Fruit fly (Drosophila melanogaster) whole organism, embryonic: ENCODE data around the gene Prx2.
A peak's percentile ranks its signal among the peaks of the same experiment; 100 is the strongest.

ENCODE experiments used
- ATbp ChIP-seq: fragments of 200-800 bp; sonication (Bioruptor generic); optimal IDR thresholded peaks from 2 replicates; lab custom pipeline; 2017; ENCODE audit warnings: missing biosample characterization, mild to moderate bottlenecking, missing genetic modification characterization, missing genetic modification reagents
- B-H2 ChIP-seq: fragments of 200-800 bp; sonication (Bioruptor generic); optimal IDR thresholded peaks from 2 replicates; lab custom pipeline; 2018; ENCODE audit warnings: missing biosample characterization, mild to moderate bottlenecking, missing genetic modification characterization
- CG10543 ChIP-seq: fragments of 200-800 bp; sonication (Bioruptor generic); optimal IDR thresholded peaks from 3 replicates; lab custom pipeline; 2017; ENCODE audit warnings: missing biosample characterization, mild to moderate bottlenecking, missing genetic modification characterization, moderate library complexity
- CG14710 ChIP-seq: fragments of 200-800 bp; sonication (Bioruptor generic); optimal IDR thresholded peaks from 3 replicates; lab custom pipeline; 2019; ENCODE audit warnings: missing biosample characterization, mild to moderate bottlenecking, missing genetic modification characterization, moderate library complexity
- CG17361 ChIP-seq: fragments of 200-800 bp; sonication (Bioruptor generic); IDR thresholded peaks from 3 replicates; pipeline ENCODE4 v1.3.6; 2022; ENCODE audit warnings: missing biosample characterization, missing genetic modification characterization
- CG18764 ChIP-seq: fragments of 200-800 bp; sonication (Bioruptor generic); optimal IDR thresholded peaks from 3 replicates; lab custom pipeline; 2016; ENCODE audit warnings: missing biosample characterization, missing genetic modification characterization
- CG2875 ChIP-seq: fragments of 200-800 bp; sonication (Bioruptor generic); optimal IDR thresholded peaks from 2 replicates; lab custom pipeline; 2017; ENCODE audit warnings: missing biosample characterization, mild to moderate bottlenecking, missing genetic modification characterization, missing genetic modification reagents
- CG34224 ChIP-seq: fragments of 200-800 bp; sonication (Bioruptor generic); IDR thresholded peaks from 3 replicates; pipeline ENCODE4 v1.3.6; 2022; ENCODE audit warnings: missing biosample characterization, missing genetic modification characterization; ENCODE audit not compliant: partially characterized antibody
- CG34422 ChIP-seq: fragments of 200-800 bp; sonication (Bioruptor generic); IDR thresholded peaks from 3 replicates; pipeline ENCODE4 v1.3.6; 2022; ENCODE audit warnings: missing biosample characterization, missing genetic modification characterization
- CG4617 ChIP-seq: fragments of 200-800 bp; sonication (Bioruptor generic); optimal IDR thresholded peaks from 3 replicates; lab custom pipeline; 2016; ENCODE audit warnings: missing biosample characterization, missing genetic modification characterization, borderline replicate concordance
- CG8290 ChIP-seq, 3 experiments: fragments of 200-800 bp; sonication (Bioruptor generic); optimal IDR thresholded peaks; 2 replicates each; lab custom pipeline; 2016 to 2019; ENCODE audit warnings: missing biosample characterization in 3 of 3, missing genetic modification characterization in 3 of 3, mild to moderate bottlenecking in 2 of 3, moderate library complexity in 1 of 3
- CG9727 ChIP-seq: fragments of 200-800 bp; sonication (Bioruptor generic); optimal IDR thresholded peaks from 3 replicates; lab custom pipeline; 2017; ENCODE audit warnings: missing biosample characterization, mild to moderate bottlenecking, missing genetic modification characterization
- CG9797 ChIP-seq: fragments of 200-800 bp; sonication (Bioruptor generic); optimal IDR thresholded peaks from 3 replicates; lab custom pipeline; 2018; ENCODE audit warnings: missing biosample characterization, mild to moderate bottlenecking, missing genetic modification characterization
- Camta ChIP-seq: fragments of 200-800 bp; sonication (Bioruptor generic); optimal IDR thresholded peaks from 2 replicates; lab custom pipeline; 2016; ENCODE audit warnings: missing biosample characterization, missing genetic modification characterization
- D ChIP-seq, 2 experiments: fragments of 200-800 bp in 1 of 2; fragments of >200 bp in 1 of 2; sonication (Bioruptor generic) in 1 of 2; optimal IDR thresholded peaks; 2 replicates in 1 of 2; 3 replicates in 1 of 2; lab custom pipeline; 2017; ENCODE audit warnings: mild to moderate bottlenecking in 1 of 2, missing biosample characterization in 1 of 2, missing genetic modification characterization in 1 of 2, missing genetic modification reagents in 1 of 2
- HLH4C ChIP-seq: fragments of 200-800 bp; sonication (Bioruptor generic); IDR thresholded peaks from 3 replicates; pipeline ENCODE4 v1.3.6; 2022; ENCODE audit warnings: missing biosample characterization, missing genetic modification characterization; ENCODE audit not compliant: partially characterized antibody
- HmgZ ChIP-seq: fragments of 200-800 bp; sonication (Bioruptor generic); optimal IDR thresholded peaks from 2 replicates; lab custom pipeline; 2018; ENCODE audit warnings: missing biosample characterization, mild to moderate bottlenecking, missing genetic modification characterization
- Hr3 ChIP-seq: fragments of 200-800 bp; sonication (Bioruptor generic); optimal IDR thresholded peaks from 3 replicates; lab custom pipeline; 2016; ENCODE audit warnings: missing biosample characterization, missing genetic modification characterization
- MESR4 ChIP-seq: fragments of 200-800 bp; sonication (Bioruptor generic); optimal IDR thresholded peaks from 2 replicates; lab custom pipeline; 2018; ENCODE audit warnings: missing biosample characterization, mild to moderate bottlenecking, missing genetic modification characterization, moderate library complexity
- Mrtf ChIP-seq: fragments of 200-800 bp; sonication (Bioruptor generic); IDR thresholded peaks from 3 replicates; pipeline ENCODE4 v1.3.6; 2022; ENCODE audit warnings: missing biosample characterization, missing genetic modification characterization
- Nf-YA ChIP-seq: fragments of 200-800 bp; sonication (Bioruptor generic); IDR thresholded peaks from 2 replicates; pipeline ENCODE4 v1.3.6; 2022; ENCODE audit warnings: missing biosample characterization, missing genetic modification characterization
- Side ChIP-seq: fragments of 200-800 bp; sonication (Bioruptor generic); optimal IDR thresholded peaks from 2 replicates; lab custom pipeline; 2016; ENCODE audit warnings: missing biosample characterization, missing genetic modification characterization
- Sry-δ ChIP-seq: fragments of 200-800 bp; sonication (Bioruptor generic); optimal IDR thresholded peaks from 2 replicates; lab custom pipeline; 2016; ENCODE audit warnings: missing biosample characterization, missing genetic modification characterization
- ac ChIP-seq: fragments of 200-800 bp; sonication (Bioruptor generic); optimal IDR thresholded peaks from 3 replicates; lab custom pipeline; 2017; ENCODE audit warnings: missing biosample characterization, mild to moderate bottlenecking, missing genetic modification characterization
- ara ChIP-seq: fragments of 200-800 bp; sonication (Bioruptor generic); IDR thresholded peaks from 2 replicates; pipeline ENCODE4 v1.3.6; 2022; ENCODE audit warnings: missing biosample characterization, missing genetic modification characterization
- caup ChIP-seq: fragments of 200-800 bp; sonication (Bioruptor generic); optimal IDR thresholded peaks from 3 replicates; lab custom pipeline; 2017; ENCODE audit warnings: missing biosample characterization, mild to moderate bottlenecking, missing genetic modification characterization, moderate library complexity; ENCODE audit not compliant: severe bottlenecking
- crol ChIP-seq: fragments of 200-800 bp; sonication (Bioruptor generic); IDR thresholded peaks from 2 replicates; pipeline ENCODE4 v1.3.6; 2022; ENCODE audit warnings: missing biosample characterization, missing genetic modification characterization
- eyg ChIP-seq: fragments of 200-800 bp; sonication (Bioruptor generic); optimal IDR thresholded peaks from 3 replicates; lab custom pipeline; 2016; ENCODE audit warnings: missing biosample characterization, missing genetic modification characterization
- fd3F ChIP-seq: fragments of 200-800 bp; sonication (Bioruptor generic); optimal IDR thresholded peaks from 2 replicates; lab custom pipeline; 2018; ENCODE audit warnings: missing biosample characterization, mild to moderate bottlenecking, missing genetic modification characterization, moderate library complexity
- gce ChIP-seq: fragments of 200-800 bp; sonication (Bioruptor generic); IDR thresholded peaks from 3 replicates; pipeline ENCODE4 v1.3.6; 2022; ENCODE audit warnings: missing biosample characterization, missing genetic modification characterization
- gem ChIP-seq: fragments of 200-800 bp; sonication (Bioruptor generic); optimal IDR thresholded peaks from 2 replicates; lab custom pipeline; 2019; ENCODE audit warnings: missing biosample characterization, mild to moderate bottlenecking, missing genetic modification characterization, moderate library complexity
- gfzf ChIP-seq: fragments of 200-800 bp; sonication (Bioruptor generic); optimal IDR thresholded peaks from 2 replicates; lab custom pipeline; 2016; ENCODE audit warnings: missing biosample characterization, mild to moderate bottlenecking, missing genetic modification characterization, moderate library complexity
- grn ChIP-seq: fragments of 200-800 bp; sonication (Bioruptor generic); optimal IDR thresholded peaks from 3 replicates; lab custom pipeline; 2017; ENCODE audit warnings: missing biosample characterization, missing genetic modification characterization
- ind ChIP-seq: fragments of 200-800 bp; sonication (Bioruptor generic); optimal IDR thresholded peaks from 3 replicates; lab custom pipeline; 2016; ENCODE audit warnings: missing biosample characterization, missing genetic modification characterization
- knrl ChIP-seq: fragments of 200-800 bp; sonication (Bioruptor generic); IDR thresholded peaks from 3 replicates; pipeline ENCODE4 v1.3.6; 2022; ENCODE audit warnings: missing biosample characterization, missing genetic modification characterization; ENCODE audit not compliant: partially characterized antibody
- luna ChIP-seq: fragments of 200-800 bp; sonication (Bioruptor generic); optimal IDR thresholded peaks from 2 replicates; lab custom pipeline; 2016; ENCODE audit warnings: missing biosample characterization, missing genetic modification characterization
- mld ChIP-seq: fragments of 200-800 bp; sonication (Bioruptor generic); IDR thresholded peaks from 3 replicates; pipeline ENCODE4 v1.3.6; 2022; ENCODE audit warnings: missing biosample characterization, missing genetic modification characterization; ENCODE audit not compliant: partially characterized antibody
- nmo ChIP-seq: fragments of 200-800 bp; sonication (Bioruptor generic); optimal IDR thresholded peaks from 2 replicates; lab custom pipeline; 2018; ENCODE audit warnings: missing biosample characterization, mild to moderate bottlenecking, missing genetic modification characterization, moderate library complexity
- phol ChIP-seq: fragments of 200-800 bp; sonication (Bioruptor generic); optimal IDR thresholded peaks from 3 replicates; lab custom pipeline; 2018; ENCODE audit warnings: missing biosample characterization, mild to moderate bottlenecking, missing genetic modification characterization, moderate library complexity
- pzg ChIP-seq: fragments of 200-800 bp; sonication (Bioruptor generic); optimal IDR thresholded peaks from 3 replicates; lab custom pipeline; 2018; ENCODE audit warnings: missing biosample characterization, mild to moderate bottlenecking, missing genetic modification characterization, moderate library complexity
- row ChIP-seq: fragments of 200-800 bp; sonication (Bioruptor generic); IDR thresholded peaks from 3 replicates; pipeline ENCODE4 v1.3.6; 2022; ENCODE audit warnings: missing biosample characterization, missing genetic modification characterization
- sna ChIP-seq: fragments of 200-800 bp; sonication (Bioruptor generic); IDR thresholded peaks from 2 replicates; pipeline ENCODE4 v1.3.6; 2022; ENCODE audit warnings: missing biosample characterization, missing genetic modification characterization; ENCODE audit not compliant: partially characterized antibody
- tup ChIP-seq: fragments of 200-800 bp; sonication (Bioruptor generic); optimal IDR thresholded peaks from 2 replicates; lab custom pipeline; 2016; ENCODE audit warnings: missing biosample characterization, mild to moderate bottlenecking, missing genetic modification characterization, moderate library complexity
- unc-4 ChIP-seq: fragments of 200-800 bp; sonication (Bioruptor generic); IDR thresholded peaks from 2 replicates; pipeline ENCODE4 v1.3.6; 2022; ENCODE audit warnings: missing biosample characterization, missing genetic modification characterization; ENCODE audit not compliant: partially characterized antibody
- vnd ChIP-seq: fragments of 200-800 bp; sonication (Bioruptor generic); IDR thresholded peaks from 3 replicates; pipeline ENCODE4 v1.3.6; 2022; ENCODE audit warnings: missing biosample characterization, missing genetic modification characterization; ENCODE audit not compliant: partially characterized antibody
- vvl ChIP-seq: fragments of 200-800 bp; sonication (Bioruptor generic); IDR thresholded peaks from 2 replicates; pipeline ENCODE4 v1.3.6; 2022; ENCODE audit warnings: missing biosample characterization, missing genetic modification characterization

The Prx2 gene

dm6 chrX:13285749-13286336 is 43.8 kb upstream of the Prx2 start (continued):
- TF ChIP-seq vvl (GFP tag; lab: Robert Waterston, UW) (no peak), HLH4C (peak; percentile 64; the same call in 1 of the 3 replicates), CG9727 (GFP tag; lab: Kevin White, UChicago) (peak; percentile 15), Hr3 (GFP tag; lab: Kevin White, UChicago) (no peak), CG17361 (GFP tag; lab: Robert Waterston, UW) (0 out of 3 replicates have a peak, but pooled peaks have one; percentile 36), Side (GFP tag; lab: Kevin White, UChicago) (no peak), phol (tag; lab: Kevin White, UChicago) (peak; percentile 3), CG14710 (tag; lab: Kevin White, UChicago) (peak; percentile 9), CG18764 (GFP tag; lab: Kevin White, UChicago) (no peak), pzg (GFP tag; lab: Kevin White, UChicago) (peak; percentile 24), unc-4 (GFP tag; lab: Robert Waterston, UW) (peak; percentile 65; the same call in 1 of the 2 replicates), gfzf (no peak), CG8290 (GFP tag; optimal IDR thresholded peaks at IDR 0.05; lab: Kevin White, UChicago) (peak; percentile 19), CG8290 (tag; optimal IDR thresholded peaks at IDR 0.05; lab: Kevin White, UChicago) (peak in 1 of 2 experiments; percentile 66), vnd (GFP tag; lab: Robert Waterston, UW) (peak; percentile 37; the same call in 1 of the 3 replicates), nmo (peak; percentile 21), Nf-YA (GFP tag; lab: Robert Waterston, UW) (no peak), row (0 out of 3 replicates have a peak, but pooled peaks have one; percentile 24), luna (no peak), Sry-δ (GFP tag; lab: Kevin White, UChicago) (peak; percentile 86), CG34224 (peak; percentile 75; the same call in 2 of the 3 replicates), sna (GFP tag; lab: Robert Waterston, UW) (0 out of 2 replicates have a peak, but pooled peaks have one; percentile 41), knrl (GFP tag; lab: Robert Waterston, UW) (peak; percentile 58; the same call in 2 of the 3 replicates), MESR4 (peak; percentile 24), grn (GFP tag; lab: Kevin White, UChicago) (no peak)

- TF ChIP-seq CG9797 (GFP tag; lab: Kevin White, UChicago) (peak; percentile 78), CG10543 (GFP tag; lab: Kevin White, UChicago) (no peak), ac (GFP tag; lab: Kevin White, UChicago) (no peak), crol (GFP tag; lab: Robert Waterston, UW) (peak; percentile 88), CG34422 (GFP tag; lab: Robert Waterston, UW) (peak; percentile 64; the same call in 2 of the 3 replicates), caup (no peak), D (optimal IDR thresholded peaks at IDR 0.05; lab: Kevin White, UChicago) (no peak), D (GFP tag; optimal IDR thresholded peaks at IDR 0.05; lab: Kevin White, UChicago) (no peak), Camta (GFP tag; lab: Kevin White, UChicago) (no peak), tup (GFP tag; lab: Kevin White, UChicago) (no peak), CG2875 (GFP tag; lab: Kevin White, UChicago) (no peak), fd3F (GFP tag; lab: Kevin White, UChicago) (no peak), B-H2 (no peak), HmgZ (peak; percentile 60), unc-4 (GFP tag; lab: Robert Waterston, UW) (peak; percentile 82), mld (no peak), ind (GFP tag; lab: Kevin White, UChicago) (no peak), HLH4C (peak; percentile 57; the same call in 2 of the 3 replicates), ara (GFP tag; lab: Robert Waterston, UW) (no peak), gem (tag; lab: Kevin White, UChicago) (no peak), gce (GFP tag; lab: Robert Waterston, UW) (no peak), eyg (no peak), Mrtf (GFP tag; lab: Robert Waterston, UW) (no peak), CG4617 (GFP tag; lab: Kevin White, UChicago) (peak; percentile 66), ATbp (GFP tag; lab: Kevin White, UChicago) (no peak)
These were observed 41.7 kb upstream of the Prx2 start, which contains the start of gene Remo for dm6 chrX:13287854-13288376. Gene Remo (plus strand): TSS chrX:13288051.
